Worm (Caenorhabditis elegans): ENCODE measurements around the gene F11C1.4.

Gene F11C1.4

DNA sequence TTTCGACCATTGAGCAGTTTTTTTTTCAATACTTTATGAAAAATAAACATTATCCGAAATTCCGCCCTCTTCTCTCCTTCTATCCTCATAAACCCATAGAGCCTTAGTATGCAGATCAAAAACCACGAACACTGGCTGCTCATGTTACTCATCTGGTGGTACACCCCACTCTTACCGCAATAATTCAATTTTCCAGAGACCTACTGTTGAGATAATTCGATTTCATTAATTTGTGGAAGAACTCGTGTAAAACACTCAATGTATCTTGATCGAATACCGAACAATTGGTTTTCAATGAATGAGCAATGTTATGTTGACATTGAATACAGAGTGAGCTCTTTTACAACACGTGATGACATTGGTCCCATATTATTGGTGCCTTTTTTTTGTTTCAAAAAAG, 44.6 kb downstream of the F11C1.4 start:
- TF ChIP-seq sea-1 (GFP tag; conservative IDR thresholded peaks at IDR 0.05) (no peak), tbx-37 (GFP tag; conservative IDR thresholded peaks at IDR 0.05) (no peak)

Measured in whole organism, early embryonic.